Fruit fly (Drosophila melanogaster) whole organism, embryonic: Measurements from ENCODE around the gene CG43116.

ENCODE experiments used
- Adf1 ChIP-seq: fragments of 200-800 bp; sonication (Bioruptor generic); IDR thresholded peaks from 2 replicates; pipeline ENCODE4 v1.3.6; 2022; ENCODE audit warnings: missing biosample characterization, missing genetic modification characterization
- BtbVII ChIP-seq: fragments of 200-800 bp; sonication (Bioruptor generic); optimal IDR thresholded peaks from 3 replicates; lab custom pipeline; 2017; ENCODE audit warnings: missing biosample characterization, mild to moderate bottlenecking, missing genetic modification characterization
- CG10274 ChIP-seq: fragments of 200-800 bp; sonication (Bioruptor generic); optimal IDR thresholded peaks from 3 replicates; lab custom pipeline; 2017; ENCODE audit warnings: missing biosample characterization, mild to moderate bottlenecking, missing genetic modification characterization
- CG11504 ChIP-seq: fragments of 200-800 bp; sonication (Bioruptor generic); optimal IDR thresholded peaks from 3 replicates; lab custom pipeline; 2019; ENCODE audit warnings: missing biosample characterization, mild to moderate bottlenecking, missing genetic modification characterization, moderate library complexity
- CG11560 ChIP-seq: fragments of 200-800 bp; sonication (Bioruptor generic); IDR thresholded peaks from 3 replicates; pipeline ENCODE4 v1.3.6; 2022; ENCODE audit warnings: missing biosample characterization, missing genetic modification characterization
- CG14050 ChIP-seq: fragments of 200-800 bp; sonication (Bioruptor generic); IDR thresholded peaks from 3 replicates; pipeline ENCODE4 v1.3.6; 2022; ENCODE audit warnings: missing biosample characterization, missing genetic modification characterization
- CG17568 ChIP-seq: fragments of 200-800 bp; sonication (Bioruptor generic); optimal IDR thresholded peaks from 2 replicates; lab custom pipeline; 2018; ENCODE audit warnings: missing biosample characterization, mild to moderate bottlenecking, missing genetic modification characterization, moderate library complexity
- CG17612 ChIP-seq: fragments of 200-800 bp; sonication (Bioruptor generic); IDR thresholded peaks from 2 replicates; pipeline ENCODE4 v1.3.6; 2022; ENCODE audit warnings: missing biosample characterization, missing genetic modification characterization
- CG1792 ChIP-seq: fragments of 200-800 bp; sonication (Bioruptor generic); optimal IDR thresholded peaks from 2 replicates; lab custom pipeline; 2016; ENCODE audit warnings: missing biosample characterization, missing genetic modification characterization
- CG2120 ChIP-seq: fragments of 200-800 bp; sonication (Bioruptor generic); optimal IDR thresholded peaks from 3 replicates; lab custom pipeline; 2016; ENCODE audit warnings: missing biosample characterization, missing genetic modification characterization
- CG2129 ChIP-seq: fragments of 200-800 bp; sonication (Bioruptor generic); IDR thresholded peaks from 2 replicates; pipeline ENCODE4 v1.3.6; 2022; ENCODE audit warnings: missing biosample characterization, missing genetic modification characterization; ENCODE audit not compliant: partially characterized antibody
- CG3065 ChIP-seq: fragments of 200-800 bp; sonication (Bioruptor generic); optimal IDR thresholded peaks from 2 replicates; lab custom pipeline; 2016; ENCODE audit warnings: missing biosample characterization, missing genetic modification characterization
- CG32532 ChIP-seq: fragments of 200-800 bp; sonication (Bioruptor generic); IDR thresholded peaks from 2 replicates; pipeline ENCODE4 v1.3.6; 2022; ENCODE audit warnings: missing biosample characterization, missing genetic modification characterization
- CG4707 ChIP-seq: fragments of 200-800 bp; sonication (Bioruptor generic); optimal IDR thresholded peaks from 2 replicates; lab custom pipeline; 2018; ENCODE audit warnings: missing biosample characterization, mild to moderate bottlenecking, missing genetic modification characterization, moderate library complexity
- CG4854 ChIP-seq: fragments of 200-800 bp; sonication (Bioruptor generic); optimal IDR thresholded peaks from 2 replicates; lab custom pipeline; 2016; ENCODE audit warnings: missing biosample characterization, missing genetic modification characterization, inconsistent platforms
- CG8281 ChIP-seq: fragments of 200-800 bp; sonication (Bioruptor generic); optimal IDR thresholded peaks from 2 replicates; lab custom pipeline; 2018; ENCODE audit warnings: missing biosample characterization, mild to moderate bottlenecking, missing genetic modification characterization, moderate library complexity
- CG9215 ChIP-seq: fragments of 200-800 bp; sonication (Bioruptor generic); IDR thresholded peaks from 2 replicates; pipeline ENCODE4 v1.3.6; 2022; ENCODE audit warnings: missing biosample characterization, missing genetic modification characterization
- CG9437 ChIP-seq: fragments of 200-800 bp; sonication (Bioruptor generic); optimal IDR thresholded peaks from 2 replicates; lab custom pipeline; 2018; ENCODE audit warnings: missing biosample characterization, mild to moderate bottlenecking, missing genetic modification characterization
- CTCF ChIP-seq: fragments of 200-800 bp; sonication (Bioruptor generic); optimal IDR thresholded peaks from 2 replicates; lab custom pipeline; 2017; ENCODE audit warnings: missing biosample characterization, mild to moderate bottlenecking, missing genetic modification characterization, moderate library complexity
- Chrac-16 ChIP-seq: fragments of 200-800 bp; sonication (Bioruptor generic); optimal IDR thresholded peaks from 3 replicates; lab custom pipeline; 2016; ENCODE audit warnings: missing biosample characterization, missing genetic modification characterization
- D19A ChIP-seq: fragments of 200-800 bp; optimal IDR thresholded peaks from 3 replicates; lab custom pipeline; 2019; ENCODE audit warnings: missing biosample characterization, mild to moderate bottlenecking, missing genetic modification characterization, moderate library complexity
- Dad ChIP-seq: fragments of 200-800 bp; sonication (Bioruptor generic); optimal IDR thresholded peaks from 3 replicates; lab custom pipeline; 2016; ENCODE audit warnings: missing biosample characterization, missing genetic modification characterization
- Dip3 ChIP-seq: fragments of 200-800 bp; sonication (Bioruptor generic); optimal IDR thresholded peaks from 3 replicates; lab custom pipeline; 2016; ENCODE audit warnings: missing biosample characterization, missing genetic modification characterization
- Eip74EF ChIP-seq, 2 experiments: fragments of 200-800 bp in 1 of 2; fragments of >200 bp in 1 of 2; sonication (Bioruptor generic) in 1 of 2; optimal IDR thresholded peaks; 2 replicates each; lab custom pipeline; 2017 to 2019; ENCODE audit warnings: missing biosample characterization in 2 of 2, missing genetic modification characterization in 2 of 2, mild to moderate bottlenecking in 1 of 2, moderate library complexity in 1 of 2
- Ets65A ChIP-seq: fragments of 200-800 bp; sonication (Bioruptor generic); peaks from one replicate; lab custom pipeline; 2016; ENCODE audit warnings: missing biosample characterization, missing genetic modification characterization
- Gug ChIP-seq: fragments of 200-800 bp; sonication (Bioruptor generic); IDR thresholded peaks from 4 replicates; pipeline ENCODE4 v1.3.6; 2022; ENCODE audit warnings: missing biosample characterization, missing genetic modification characterization
- HHEX ChIP-seq: fragments of 200-800 bp; sonication (Bioruptor generic); optimal IDR thresholded peaks from 3 replicates; lab custom pipeline; 2017; ENCODE audit warnings: missing biosample characterization, mild to moderate bottlenecking, missing genetic modification characterization, missing genetic modification reagents
- HLH54F ChIP-seq: fragments of 200-800 bp; sonication (Bioruptor generic); optimal IDR thresholded peaks from 3 replicates; lab custom pipeline; 2016; ENCODE audit warnings: missing biosample characterization, missing genetic modification characterization
- Hand ChIP-seq: fragments of 200-800 bp; sonication (Bioruptor generic); optimal IDR thresholded peaks from 2 replicates; lab custom pipeline; 2017; ENCODE audit warnings: mild to moderate bottlenecking, missing biosample characterization, missing genetic modification reagents, missing genetic modification characterization
- Hmx ChIP-seq: fragments of 200-800 bp; sonication (Bioruptor generic); optimal IDR thresholded peaks from 2 replicates; lab custom pipeline; 2016; ENCODE audit warnings: missing biosample characterization, missing genetic modification characterization
- Mad ChIP-seq: fragments of 200-800 bp; sonication (Bioruptor generic); optimal IDR thresholded peaks from 2 replicates; lab custom pipeline; 2016; ENCODE audit warnings: missing biosample characterization, missing genetic modification characterization
- NC2β ChIP-seq: fragments of 200-800 bp; sonication (Bioruptor generic); optimal IDR thresholded peaks from 2 replicates; lab custom pipeline; 2016; ENCODE audit warnings: missing biosample characterization, missing genetic modification characterization
- Nf-YC ChIP-seq: fragments of 200-800 bp; optimal IDR thresholded peaks from 3 replicates; lab custom pipeline; 2019; ENCODE audit warnings: missing biosample characterization, mild to moderate bottlenecking, missing genetic modification characterization, moderate library complexity
- Rx ChIP-seq: fragments of 200-800 bp; sonication (Bioruptor generic); IDR thresholded peaks from 2 replicates; pipeline ENCODE4 v1.3.6; 2022; ENCODE audit warnings: missing biosample characterization, missing genetic modification characterization
- Spps ChIP-seq: fragments of 200-800 bp; sonication (Bioruptor generic); optimal IDR thresholded peaks from 2 replicates; lab custom pipeline; 2018; ENCODE audit warnings: missing biosample characterization, mild to moderate bottlenecking, missing genetic modification characterization
- az2 ChIP-seq: fragments of 200-800 bp; sonication (Bioruptor generic); optimal IDR thresholded peaks from 3 replicates; lab custom pipeline; 2016; ENCODE audit warnings: missing biosample characterization, missing genetic modification characterization
- cad ChIP-seq: fragments of >200 bp; optimal IDR thresholded peaks from 2 replicates; lab custom pipeline; 2017; ENCODE audit warnings: missing biosample characterization, missing genetic modification characterization
- cato ChIP-seq: fragments of 200-800 bp; sonication (Bioruptor generic); optimal IDR thresholded peaks from 2 replicates; lab custom pipeline; 2016; ENCODE audit warnings: missing biosample characterization, missing genetic modification characterization, borderline replicate concordance
- chif ChIP-seq, 2 experiments: fragments of 200-800 bp; sonication (Bioruptor generic); optimal IDR thresholded peaks; 3 replicates each; lab custom pipeline; 2016; ENCODE audit warnings: missing biosample characterization in 2 of 2, missing genetic modification characterization in 2 of 2
- chinmo ChIP-seq: fragments of 200-800 bp; sonication (Bioruptor generic); IDR thresholded peaks from 4 replicates; pipeline ENCODE4 v1.3.6; 2022; ENCODE audit warnings: missing biosample characterization, missing genetic modification characterization; ENCODE audit not compliant: partially characterized antibody
- dysf ChIP-seq: fragments of 200-800 bp; sonication (Bioruptor generic); IDR thresholded peaks from 3 replicates; pipeline ENCODE4 v1.3.6; 2022; ENCODE audit warnings: missing biosample characterization, missing genetic modification characterization
- gem ChIP-seq: fragments of 200-800 bp; sonication (Bioruptor generic); optimal IDR thresholded peaks from 2 replicates; lab custom pipeline; 2019; ENCODE audit warnings: missing biosample characterization, mild to moderate bottlenecking, missing genetic modification characterization, moderate library complexity
- grau ChIP-seq: fragments of 200-800 bp; optimal IDR thresholded peaks from 3 replicates; lab custom pipeline; 2019; ENCODE audit warnings: missing biosample characterization, mild to moderate bottlenecking, missing genetic modification characterization, moderate library complexity
- ind ChIP-seq: fragments of 200-800 bp; sonication (Bioruptor generic); optimal IDR thresholded peaks from 3 replicates; lab custom pipeline; 2016; ENCODE audit warnings: missing biosample characterization, missing genetic modification characterization
- insv ChIP-seq, 2 experiments: fragments of 200-800 bp; sonication (Bioruptor generic); optimal IDR thresholded peaks; 3 replicates each; lab custom pipeline; 2016 to 2018; ENCODE audit warnings: missing biosample characterization in 2 of 2, missing genetic modification characterization in 2 of 2
- kni ChIP-seq: fragments of 200-800 bp; sonication (Bioruptor generic); optimal IDR thresholded peaks from 3 replicates; lab custom pipeline; 2017; ENCODE audit warnings: mild to moderate bottlenecking, missing biosample characterization, missing genetic modification reagents, missing genetic modification characterization
- oc ChIP-seq: fragments of 200-800 bp; sonication (Bioruptor generic); optimal IDR thresholded peaks from 2 replicates; lab custom pipeline; 2018; ENCODE audit warnings: missing biosample characterization, mild to moderate bottlenecking, missing genetic modification characterization, moderate library complexity
- pb ChIP-seq: fragments of 200-800 bp; sonication (Bioruptor generic); optimal IDR thresholded peaks from 3 replicates; lab custom pipeline; 2016; ENCODE audit warnings: missing biosample characterization, missing genetic modification characterization
- schlank ChIP-seq: fragments of 200-800 bp; sonication (Bioruptor generic); optimal IDR thresholded peaks from 2 replicates; lab custom pipeline; 2018; ENCODE audit warnings: missing biosample characterization, mild to moderate bottlenecking, missing genetic modification characterization
- sna ChIP-seq: fragments of 200-800 bp; sonication (Bioruptor generic); IDR thresholded peaks from 2 replicates; pipeline ENCODE4 v1.3.6; 2022; ENCODE audit warnings: missing biosample characterization, missing genetic modification characterization; ENCODE audit not compliant: partially characterized antibody

CG43116 gene

DNA sequence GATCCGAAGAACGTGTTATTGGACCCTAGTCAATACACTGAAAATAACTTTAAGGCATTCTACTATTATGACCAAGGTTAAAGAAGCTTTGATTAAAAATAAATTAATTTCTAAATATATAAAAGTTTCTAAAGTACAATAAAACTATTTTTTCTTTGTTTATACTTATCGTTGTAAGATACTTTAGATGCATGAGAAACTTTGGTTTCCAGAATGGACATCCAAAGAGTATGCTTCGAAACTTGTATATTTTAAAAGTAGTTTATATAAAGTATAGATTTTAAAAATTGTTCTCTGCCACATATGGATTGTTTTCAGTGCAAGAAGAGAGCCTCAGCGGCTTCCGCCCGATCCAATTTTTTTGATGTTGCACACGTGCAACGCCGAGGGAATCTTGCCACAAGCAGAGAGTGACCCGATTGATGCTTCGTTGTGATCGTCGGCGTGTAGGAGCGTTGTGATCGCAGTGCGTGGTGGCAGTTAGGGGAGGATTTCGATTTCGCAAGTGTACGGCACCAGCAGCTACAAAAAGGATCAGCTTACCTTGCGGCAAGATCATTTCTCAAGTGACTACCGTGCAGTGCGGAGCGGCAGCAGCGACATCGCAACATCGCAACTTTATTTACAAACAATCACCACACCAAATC lies 395 bp upstream of the CG43116 start (continued):
- TF ChIP-seq Dip3 (GFP tag; lab: Kevin White, UChicago) = no peak
- peak; percentile 84 for TF ChIP-seq oc (tag; lab: Kevin White, UChicago)
- TF ChIP-seq Adf1 (GFP tag; lab: Robert Waterston, UW) = no peak
- TF ChIP-seq CG3065 (GFP tag; lab: Kevin White, UChicago) = no peak
- TF ChIP-seq CG17568 (GFP tag; lab: Kevin White, UChicago) = peak; percentile 34
- TF ChIP-seq BtbVII (GFP tag; lab: Kevin White, UChicago) = no peak
- TF ChIP-seq CG14050 (GFP tag; lab: Robert Waterston, UW) = 0 out of 3 replicates have a peak, but pooled peaks have one; percentile 30
- no peak for TF ChIP-seq Ets65A (GFP tag; lab: Kevin White, UChicago)
- TF ChIP-seq Eip74EF (GFP tag; optimal IDR thresholded peaks at IDR 0.05; lab: Kevin White, UChicago) = peak in 1 of 2 experiments; percentile 68
- TF ChIP-seq chinmo = no peak
- no peak for TF ChIP-seq CG2129 (GFP tag; lab: Robert Waterston, UW)
- TF ChIP-seq schlank (tag; lab: Kevin White, UChicago) = no peak
- TF ChIP-seq Mad (GFP tag; lab: Kevin White, UChicago) = no peak
- peak; percentile 86 for TF ChIP-seq az2 (GFP tag; lab: Kevin White, UChicago)
- peak; percentile 27; the same call in 1 of the 2 replicates for TF ChIP-seq Rx
- 0 out of 2 replicates have a peak, but pooled peaks have one; percentile 14 for TF ChIP-seq CG9215 (GFP tag; lab: Robert Waterston, UW)
- no peak for TF ChIP-seq sna
- TF ChIP-seq CG8281 = no peak
- peak in 1 of 2 experiments; percentile 2 for TF ChIP-seq insv (GFP tag; optimal IDR thresholded peaks at IDR 0.05; lab: Kevin White, UChicago)
- TF ChIP-seq grau = peak; percentile 88
- TF ChIP-seq CG11560 (tag; lab: Robert Waterston, UW) = no peak
- no peak for TF ChIP-seq pb (GFP tag; lab: Kevin White, UChicago)
- peak; percentile 23 for TF ChIP-seq Nf-YC (tag; lab: Kevin White, UChicago)
- TF ChIP-seq D19A = peak; percentile 92
- TF ChIP-seq kni = no peak
- TF ChIP-seq CG4707 (GFP tag; lab: Kevin White, UChicago) = peak; percentile 50
- TF ChIP-seq cato = peak; percentile 60
- TF ChIP-seq dysf (GFP tag; lab: Robert Waterston, UW) = peak; percentile 42; the same call in 1 of the 3 replicates
- peak; percentile 80 for TF ChIP-seq Chrac-16 (GFP tag; lab: Kevin White, UChicago)
- TF ChIP-seq HLH54F (GFP tag; lab: Kevin White, UChicago) = no peak
- TF ChIP-seq NC2β (GFP tag; lab: Kevin White, UChicago) = no peak
- TF ChIP-seq HHEX = peak; percentile 49
- peak; percentile 31 for TF ChIP-seq ind (GFP tag; lab: Kevin White, UChicago)
- TF ChIP-seq cad (GFP tag; lab: Kevin White, UChicago) = no peak
- peak; percentile 71 for TF ChIP-seq CG9437
- peak in 1 of 2 experiments; percentile 65 for TF ChIP-seq chif (GFP tag; optimal IDR thresholded peaks at IDR 0.05; lab: Kevin White, UChicago)
- no peak for TF ChIP-seq CG1792 (GFP tag; lab: Kevin White, UChicago)
- peak; percentile 28 for TF ChIP-seq CTCF (GFP tag; lab: Kevin White, UChicago)
- no peak for TF ChIP-seq CG10274 (GFP tag; lab: Kevin White, UChicago)
- no peak for TF ChIP-seq CG4854 (GFP tag; lab: Kevin White, UChicago)
- TF ChIP-seq gem (tag; lab: Kevin White, UChicago) = peak; percentile 92
- no peak for TF ChIP-seq CG32532
- no peak for TF ChIP-seq CG2120 (GFP tag; lab: Kevin White, UChicago)
- no peak; the same call in 3 of the 4 replicates for TF ChIP-seq Gug (GFP tag; lab: Robert Waterston, UW)
- no peak for TF ChIP-seq Hmx
- TF ChIP-seq Spps (tag; lab: Kevin White, UChicago) = peak; percentile 93
- TF ChIP-seq CG17612 (GFP tag; lab: Robert Waterston, UW) = no peak
- TF ChIP-seq Hand (GFP tag; lab: Kevin White, UChicago) = no peak
- peak; percentile 85 for TF ChIP-seq CG11504 (tag; lab: Kevin White, UChicago)
- no peak for TF ChIP-seq Dad (GFP tag; lab: Kevin White, UChicago)
